Fruit fly (Drosophila melanogaster): ENCODE data around the gene Rheb.

The Rheb gene

dm6 chr3R:5613114-5613443, 44.4 kb downstream of the Rheb start, which contains the start of gene Atu (continued):
- peak; percentile 10 for TF ChIP-seq Meics (GFP tag; optimal IDR thresholded peaks at IDR 0.05)
- TF ChIP-seq CG8089 (GFP tag; optimal IDR thresholded peaks at IDR 0.05): peak; percentile 46
- peak; percentile 87 for TF ChIP-seq cg (GFP tag; optimal IDR thresholded peaks at IDR 0.05)
- no peak for TF ChIP-seq sens-2 (GFP tag; IDR thresholded peaks at IDR 0.05)
- no peak for TF ChIP-seq CG33557 (GFP tag; optimal IDR thresholded peaks at IDR 0.05)
- peak; percentile 54 for TF ChIP-seq lbe (GFP tag; optimal IDR thresholded peaks at IDR 0.05)
- peak; percentile 81 for TF ChIP-seq YL-1 (GFP tag; optimal IDR thresholded peaks at IDR 0.05)
- peak; percentile 46 for TF ChIP-seq Hmr (GFP tag; optimal IDR thresholded peaks at IDR 0.05)
- no peak for TF ChIP-seq NK7.1 (GFP tag; optimal IDR thresholded peaks at IDR 0.05)
- TF ChIP-seq Ets97D (GFP tag; optimal IDR thresholded peaks at IDR 0.05): peak; percentile 66
- peak; percentile 29 for TF ChIP-seq Fer3 (tag; optimal IDR thresholded peaks at IDR 0.05)
- no peak for TF ChIP-seq lmd (GFP tag; IDR thresholded peaks at IDR 0.05)
- TF ChIP-seq pum (GFP tag; optimal IDR thresholded peaks at IDR 0.05): no peak
- TF ChIP-seq crp (GFP tag; optimal IDR thresholded peaks at IDR 0.05): peak in 1 of 2 experiments; percentile 42
- peak; percentile 94 for TF ChIP-seq hb (GFP tag; IDR thresholded peaks at IDR 0.05; ENCODE audit: partially characterized antibody)
- TF ChIP-seq CG9932 (GFP tag; IDR thresholded peaks at IDR 0.05): peak; percentile 69
- peak; percentile 91 for TF ChIP-seq Opbp (GFP tag; IDR thresholded peaks at IDR 0.05; ENCODE audit: partially characterized antibody)
- TF ChIP-seq Dref (GFP tag; IDR thresholded peaks at IDR 0.05): peak; percentile 86
- TF ChIP-seq NC2β (GFP tag; optimal IDR thresholded peaks at IDR 0.05): peak; percentile 39
- no peak for TF ChIP-seq NFAT (GFP tag; IDR thresholded peaks at IDR 0.05)
- TF ChIP-seq CG2889 (GFP tag; IDR thresholded peaks at IDR 0.05): no peak
- TF ChIP-seq dmrt11E (tag; optimal IDR thresholded peaks at IDR 0.05): peak; percentile 15
- TF ChIP-seq CG11247 (GFP tag; IDR thresholded peaks at IDR 0.05): no peak
- TF ChIP-seq CG3847 (GFP tag; IDR thresholded peaks at IDR 0.05): peak; percentile 62
- peak; percentile 74 for TF ChIP-seq CG12659 (GFP tag; optimal IDR thresholded peaks at IDR 0.05)
- peak in 1 of 2 experiments; percentile 1 for TF ChIP-seq bsh (GFP tag; optimal IDR thresholded peaks at IDR 0.05)
- no peak for TF ChIP-seq CG15479 (GFP tag; optimal IDR thresholded peaks at IDR 0.05)
- no peak for TF ChIP-seq stc (GFP tag; IDR thresholded peaks at IDR 0.05)
- TF ChIP-seq HLH4C (GFP tag; IDR thresholded peaks at IDR 0.05; ENCODE audit: partially characterized antibody): peak; percentile 93
- peak; percentile 73 for TF ChIP-seq hkb (optimal IDR thresholded peaks at IDR 0.05)
- TF ChIP-seq hkb (GFP tag; IDR thresholded peaks at IDR 0.05): no peak
- peak; percentile 18 for TF ChIP-seq CG4328 (GFP tag; optimal IDR thresholded peaks at IDR 0.05)
- TF ChIP-seq tin (GFP tag; optimal IDR thresholded peaks at IDR 0.05): peak; percentile 28
- peak; percentile 94 for TF ChIP-seq unc-4 (GFP tag; IDR thresholded peaks at IDR 0.05; ENCODE audit: partially characterized antibody)
- peak; percentile 31; the same call in 1 of the 2 replicates for TF ChIP-seq E2f2 (GFP tag; IDR thresholded peaks at IDR 0.05)
- TF ChIP-seq HmgZ (tag; optimal IDR thresholded peaks at IDR 0.05): peak; percentile 79
- TF ChIP-seq prd (optimal IDR thresholded peaks at IDR 0.05): no peak
- TF ChIP-seq prd (GFP tag; IDR thresholded peaks at IDR 0.05): peak; percentile 36; the same call in 1 of the 3 replicates
- peak; percentile 54 for TF ChIP-seq CG30403 (GFP tag; optimal IDR thresholded peaks at IDR 0.05)
- TF ChIP-seq odd (GFP tag; optimal IDR thresholded peaks at IDR 0.05): no peak
- peak; percentile 70 for TF ChIP-seq CG14710 (tag; optimal IDR thresholded peaks at IDR 0.05)
- TF ChIP-seq B-H2 (GFP tag; optimal IDR thresholded peaks at IDR 0.05): peak; percentile 5
- TF ChIP-seq Nf-YC (tag; optimal IDR thresholded peaks at IDR 0.05): peak; percentile 52
- peak; percentile 28 for TF ChIP-seq Chrac-16 (GFP tag; optimal IDR thresholded peaks at IDR 0.05)
- TF ChIP-seq CG9797 (GFP tag; optimal IDR thresholded peaks at IDR 0.05): peak; percentile 19
- TF ChIP-seq CG10147 (GFP tag; optimal IDR thresholded peaks at IDR 0.05): peak; percentile 38
- peak; percentile 92 for TF ChIP-seq Doc3 (GFP tag; IDR thresholded peaks at IDR 0.05; ENCODE audit: partially characterized antibody)
- peak; percentile 35 for TF ChIP-seq CG13775 (GFP tag; optimal IDR thresholded peaks at IDR 0.05)
- TF ChIP-seq en (GFP tag; optimal IDR thresholded peaks at IDR 0.05): no peak
- peak; percentile 32 for TF ChIP-seq Dad (GFP tag; optimal IDR thresholded peaks at IDR 0.05)
